Worm (Caenorhabditis elegans) whole organism, late embryonic: ENCODE measurements around the gene dhhc-13.

Source experiments
- T23F11.4 ChIP-seq: fragments of 200-800 bp; sonication (Bioruptor generic); optimal IDR thresholded peaks from 2 replicates; lab custom pipeline; 2018; ENCODE audit warnings: mild to moderate bottlenecking, missing genetic modification characterization, missing compliant biosample characterization
- fkh-10 ChIP-seq: fragments of 150-350 bp; optimal IDR thresholded peaks from 2 replicates; lab custom pipeline; 2014; ENCODE audit warnings: missing biosample characterization, missing genetic modification reagents, missing genetic modification characterization
- odd-2 ChIP-seq: sonication (generic microtip); optimal IDR thresholded peaks from 2 replicates; lab custom pipeline; 2017; ENCODE audit warnings: antibody characterized with exemption, mild to moderate bottlenecking, missing genetic modification characterization, missing compliant biosample characterization

ce11 chrIV:5927805-5928204, 10.7 kb downstream of the dhhc-13 start:
- no peak for TF ChIP-seq T23F11.4 (GFP tag; lab: Kevin White, UChicago)
- TF ChIP-seq odd-2 (tag; lab: Kevin White, UChicago), result no peak
- TF ChIP-seq fkh-10 (GFP tag; lab: Kevin White, UChicago), result no peak
